Worm (Caenorhabditis elegans): ENCODE results near the gene dbn-1.

- no peak for TF ChIP-seq F37D6.2 (tag; optimal IDR thresholded peaks at IDR 0.05)
- TF ChIP-seq dpl-1 (GFP tag; optimal IDR thresholded peaks at IDR 0.05) = no peak
- peak in 1 of 2 experiments; percentile 62 for TF ChIP-seq unc-62 (GFP tag; optimal IDR thresholded peaks at IDR 0.05 in 1 of 2)
- no peak for TF ChIP-seq unc-62 (tag; optimal IDR thresholded peaks at IDR 0.05)
- TF ChIP-seq ceh-82 (tag; optimal IDR thresholded peaks at IDR 0.05) = no peak
- no peak for TF ChIP-seq fkh-10 (GFP tag; optimal IDR thresholded peaks at IDR 0.05)
- TF ChIP-seq ama-1 (optimal IDR thresholded peaks at IDR 0.05) = no peak
- TF ChIP-seq zag-1 (tag; optimal IDR thresholded peaks at IDR 0.05) = no peak
Measured at ce11 chrIII:13731589-13731988, 30.3 kb downstream of the dbn-1 start, which contains the start of gene W06F12.2.
